Worm (Caenorhabditis elegans) whole organism, L3 larva: ENCODE results near the gene B0554.1.

ENCODE experiments used
- ZK546.5 ChIP-seq: sonication (generic microtip); optimal IDR thresholded peaks from 2 replicates; lab custom pipeline; 2017; ENCODE audit warnings: missing biosample characterization, missing genetic modification characterization
- ama-1 ChIP-seq: fragments of 150-350 bp; optimal IDR thresholded peaks from 2 replicates; lab custom pipeline; 2018
- ceh-16 ChIP-seq: sonication (generic microtip); optimal IDR thresholded peaks from 2 replicates; lab custom pipeline; 2017; ENCODE audit warnings: missing biosample characterization, missing genetic modification characterization
- ceh-28 ChIP-seq: fragments of 150-350 bp; optimal IDR thresholded peaks from 2 replicates; lab custom pipeline; 2014; ENCODE audit warnings: missing biosample characterization, missing genetic modification reagents, missing genetic modification characterization
- ceh-82 ChIP-seq: fragments of 150-350 bp; optimal IDR thresholded peaks from 2 replicates; lab custom pipeline; 2014; ENCODE audit warnings: missing biosample characterization, missing genetic modification characterization
- ceh-9 ChIP-seq: sonication (generic microtip); optimal IDR thresholded peaks from 2 replicates; lab custom pipeline; 2018; ENCODE audit warnings: missing biosample characterization, missing genetic modification characterization
- daf-12 ChIP-seq: fragments of 150-350 bp; optimal IDR thresholded peaks from 2 replicates; lab custom pipeline; 2014; ENCODE audit warnings: missing biosample characterization, missing genetic modification reagents, missing genetic modification characterization
- egl-27 ChIP-seq: sonication (generic microtip); optimal IDR thresholded peaks from 4 replicates; lab custom pipeline; 2017; ENCODE audit warnings: missing biosample characterization, missing genetic modification reagents, missing genetic modification characterization
- elt-1 ChIP-seq: fragments of 150-350 bp; optimal IDR thresholded peaks from 2 replicates; lab custom pipeline; 2014; ENCODE audit warnings: missing biosample characterization, missing genetic modification characterization
- elt-2 ChIP-seq: sonication (generic microtip); optimal IDR thresholded peaks from 2 replicates; lab custom pipeline; 2016; ENCODE audit warnings: missing genetic modification reagents, mild to moderate bottlenecking, missing genetic modification characterization, missing compliant biosample characterization
- eor-1 ChIP-seq, 2 experiments: fragments of 150-350 bp; optimal IDR thresholded peaks; 2 replicates each; lab custom pipeline; 2014 to 2018; ENCODE audit warnings: missing biosample characterization in 2 of 2, missing genetic modification characterization in 2 of 2
- fkh-10 ChIP-seq: sonication (generic microtip); optimal IDR thresholded peaks from 2 replicates; lab custom pipeline; 2017; ENCODE audit warnings: missing biosample characterization, missing genetic modification reagents, missing genetic modification characterization
- fkh-2 ChIP-seq: fragments of 150-350 bp; optimal IDR thresholded peaks from 2 replicates; lab custom pipeline; 2014; ENCODE audit warnings: missing biosample characterization, missing genetic modification reagents, missing genetic modification characterization
- fos-1 ChIP-seq: fragments of 150-350 bp; optimal IDR thresholded peaks from 2 replicates; lab custom pipeline; 2014; ENCODE audit warnings: missing biosample characterization, missing genetic modification characterization
- hmg-11 ChIP-seq: sonication (generic microtip); optimal IDR thresholded peaks from 2 replicates; lab custom pipeline; 2016; ENCODE audit warnings: missing genetic modification characterization, missing compliant biosample characterization
- jun-1 ChIP-seq: fragments of 150-350 bp; optimal IDR thresholded peaks from 2 replicates; lab custom pipeline; 2014; ENCODE audit warnings: missing biosample characterization, missing genetic modification reagents, missing genetic modification characterization
- mdl-1 ChIP-seq: fragments of 150-350 bp; optimal IDR thresholded peaks from 2 replicates; lab custom pipeline; 2014; ENCODE audit warnings: missing biosample characterization, missing genetic modification characterization
- mml-1 ChIP-seq: fragments of 150-350 bp; sonication (generic microtip); optimal IDR thresholded peaks from 3 replicates; lab custom pipeline; 2014; ENCODE audit warnings: missing biosample characterization, missing genetic modification characterization
- nfya-1 ChIP-seq: sonication (generic microtip); optimal IDR thresholded peaks from 2 replicates; lab custom pipeline; 2017; ENCODE audit warnings: missing genetic modification characterization, mild to moderate bottlenecking, missing compliant biosample characterization, antibody characterized with exemption, moderate library complexity; ENCODE audit not compliant: insufficient read depth
- nhr-11 ChIP-seq: fragments of 150-350 bp; optimal IDR thresholded peaks from 2 replicates; lab custom pipeline; 2014; ENCODE audit warnings: missing biosample characterization, missing genetic modification characterization
- nhr-12 ChIP-seq: fragments of 150-350 bp; optimal IDR thresholded peaks from 2 replicates; lab custom pipeline; 2014; ENCODE audit warnings: missing biosample characterization, missing genetic modification characterization
- nhr-28 ChIP-seq: fragments of 150-350 bp; optimal IDR thresholded peaks from 2 replicates; lab custom pipeline; 2014; ENCODE audit warnings: missing biosample characterization, missing genetic modification characterization
- nhr-67 ChIP-seq: fragments of 150-350 bp; optimal IDR thresholded peaks from 2 replicates; lab custom pipeline; 2014; ENCODE audit warnings: missing biosample characterization, missing genetic modification characterization
- nhr-76 ChIP-seq: fragments of 150-350 bp; sonication (generic microtip); optimal IDR thresholded peaks from 5 replicates; lab custom pipeline; 2014; ENCODE audit warnings: missing biosample characterization, missing genetic modification characterization
- nhr-77 ChIP-seq: fragments of 150-350 bp; optimal IDR thresholded peaks from 2 replicates; lab custom pipeline; 2014; ENCODE audit warnings: missing biosample characterization, missing genetic modification characterization
- pha-4 ChIP-seq: fragments of 150-350 bp; optimal IDR thresholded peaks from 2 replicates; lab custom pipeline; 2014; ENCODE audit warnings: missing biosample characterization, missing genetic modification reagents, missing genetic modification characterization
- sea-2 ChIP-seq: fragments of 150-350 bp; sonication (generic microtip); optimal IDR thresholded peaks from 4 replicates; lab custom pipeline; 2014; ENCODE audit warnings: missing biosample characterization, missing genetic modification reagents, missing genetic modification characterization
- snpc-4 ChIP-seq: fragments of 150-350 bp; optimal IDR thresholded peaks from 2 replicates; lab custom pipeline; 2014; ENCODE audit warnings: missing biosample characterization, missing genetic modification characterization
- tbx-2 ChIP-seq: sonication (generic microtip); optimal IDR thresholded peaks from 2 replicates; lab custom pipeline; 2016; ENCODE audit warnings: mild to moderate bottlenecking, missing genetic modification characterization, missing compliant biosample characterization
- unc-39 ChIP-seq: sonication (generic microtip); optimal IDR thresholded peaks from 4 replicates; lab custom pipeline; 2017; ENCODE audit warnings: missing biosample characterization, missing genetic modification characterization
- unc-62 ChIP-seq: fragments of 150-350 bp; sonication (generic microtip); optimal IDR thresholded peaks from 4 replicates; lab custom pipeline; 2014; ENCODE audit warnings: missing biosample characterization, missing genetic modification reagents, missing genetic modification characterization
- zag-1 ChIP-seq: fragments of 150-350 bp; optimal IDR thresholded peaks from 2 replicates; lab custom pipeline; 2014; ENCODE audit warnings: missing biosample characterization, missing genetic modification characterization
- ztf-11 ChIP-seq: fragments of 150-350 bp; optimal IDR thresholded peaks from 2 replicates; lab custom pipeline; 2014; ENCODE audit warnings: missing biosample characterization, missing genetic modification characterization
- ztf-4 ChIP-seq: fragments of 150-350 bp; optimal IDR thresholded peaks from 2 replicates; lab custom pipeline; 2014; ENCODE audit warnings: missing biosample characterization, missing genetic modification characterization

B0554.1 gene

ce11 chrV:418432-418831 is 19.8 kb upstream of the B0554.1 start, which contains the start of gene Y39D8A.1:
Gene Y39D8A.1, plus strand, starts transcription at chrV:418732.
- TF ChIP-seq nhr-67 (tag; lab: Kevin White, UChicago) (no peak), ceh-28 (tag; lab: Kevin White, UChicago) (no peak), egl-27 (no peak), ceh-9 (tag; lab: Kevin White, UChicago) (no peak), jun-1 (tag; lab: Kevin White, UChicago) (no peak), nhr-76 (tag; lab: Kevin White, UChicago) (no peak), nhr-12 (no peak), nhr-77 (tag; lab: Kevin White, UChicago) (no peak), elt-1 (tag; lab: Kevin White, UChicago) (no peak), ceh-82 (tag; lab: Kevin White, UChicago) (no peak), ama-1 (lab: Kevin White, UChicago) (no peak), nhr-11 (no peak)

ce11 chrV:422133-422532 is 16.1 kb upstream of the B0554.1 start, which contains the start of gene dod-20:
Gene dod-20, plus strand, starts transcription at chrV:422433.
- TF ChIP-seq eor-1 (tag; optimal IDR thresholded peaks at IDR 0.05; lab: Kevin White, UChicago) (no peak), pha-4 (tag; lab: Kevin White, UChicago) (no peak), elt-2 (tag; lab: Kevin White, UChicago) (peak; percentile 61), ZK546.5 (tag; lab: Kevin White, UChicago) (no peak), fos-1 (tag; lab: Kevin White, UChicago) (no peak), ama-1 (lab: Kevin White, UChicago) (no peak), mdl-1 (tag; lab: Kevin White, UChicago) (no peak), unc-39 (tag; lab: Kevin White, UChicago) (no peak), hmg-11 (no peak)

- TF ChIP-seq egl-27 (no peak), ceh-16 (tag; lab: Kevin White, UChicago) (no peak), unc-62 (GFP tag; lab: Kevin White, UChicago) (no peak), pha-4 (tag; lab: Kevin White, UChicago) (no peak), ztf-11 (tag; lab: Kevin White, UChicago) (no peak), unc-39 (tag; lab: Kevin White, UChicago) (no peak), snpc-4 (tag; lab: Kevin White, UChicago) (no peak), nhr-67 (tag; lab: Kevin White, UChicago) (no peak), eor-1 (tag; optimal IDR thresholded peaks at IDR 0.05; lab: Kevin White, UChicago) (no peak), fkh-2 (tag; lab: Kevin White, UChicago) (no peak), tbx-2 (no peak), nhr-28 (tag; lab: Kevin White, UChicago) (no peak), sea-2 (GFP tag; lab: Kevin White, UChicago) (no peak), ama-1 (lab: Kevin White, UChicago) (no peak), fos-1 (tag; lab: Kevin White, UChicago) (no peak)
Observed at ce11 chrV:424140-424539, 14.1 kb upstream of the B0554.1 start, which contains the start of gene B0554.5. Gene B0554.5, plus strand, starts transcription at chrV:424440.

- TF ChIP-seq ztf-4 (tag; lab: Kevin White, UChicago), result no peak
Observed at ce11 chrV:428844-429243, 9.3 kb upstream of the B0554.1 start, which contains the start of gene B0554.4. Gene B0554.4, plus strand, starts transcription at chrV:429144.

ce11 chrV:432991-433390 is 5.2 kb upstream of the B0554.1 start:
- TF ChIP-seq ceh-82 (tag; lab: Kevin White, UChicago) (no peak), nhr-11 (no peak), ztf-4 (tag; lab: Kevin White, UChicago) (no peak), nfya-1 (tag; lab: Kevin White, UChicago) (no peak), zag-1 (tag; lab: Kevin White, UChicago) (no peak), ama-1 (lab: Kevin White, UChicago) (no peak), snpc-4 (tag; lab: Kevin White, UChicago) (no peak), nhr-76 (tag; lab: Kevin White, UChicago) (no peak), unc-62 (GFP tag; lab: Kevin White, UChicago) (no peak), mml-1 (tag; lab: Kevin White, UChicago) (no peak), pha-4 (tag; lab: Kevin White, UChicago) (no peak), daf-12 (tag; lab: Kevin White, UChicago) (no peak), fkh-10 (GFP tag; lab: Kevin White, UChicago) (no peak)
